Worm (Caenorhabditis elegans) whole organism, mixed stage, embryonic: ENCODE results near the gene lsy-12.

Source experiments
- blmp-1 ChIP-seq: fragments of 150-350 bp; optimal IDR thresholded peaks from 2 replicates; lab custom pipeline; 2014; ENCODE audit warnings: missing biosample characterization, missing genetic modification characterization
- ceh-43 ChIP-seq: fragments of 200-800 bp; sonication (Bioruptor generic); optimal IDR thresholded peaks from 2 replicates; lab custom pipeline; 2018; ENCODE audit warnings: mild to moderate bottlenecking, missing genetic modification characterization, moderate library complexity, missing compliant biosample characterization
- elt-1 ChIP-seq: sonication (generic microtip); optimal IDR thresholded peaks from 2 replicates; lab custom pipeline; 2017; ENCODE audit warnings: missing genetic modification characterization, mild to moderate bottlenecking, missing compliant biosample characterization, antibody characterized with exemption, moderate library complexity, borderline replicate concordance; ENCODE audit not compliant: insufficient read depth
- elt-3 ChIP-seq: fragments of 150-350 bp; optimal IDR thresholded peaks from 2 replicates; lab custom pipeline; 2014; ENCODE audit warnings: missing biosample characterization, missing genetic modification characterization
- mep-1 ChIP-seq: fragments of 150-350 bp; optimal IDR thresholded peaks from 2 replicates; lab custom pipeline; 2017; ENCODE audit warnings: missing biosample characterization, missing genetic modification reagents, missing genetic modification characterization, inconsistent platforms
- mls-2 ChIP-seq: sonication (generic microtip); optimal IDR thresholded peaks from 2 replicates; lab custom pipeline; 2016; ENCODE audit warnings: mild to moderate bottlenecking, missing genetic modification characterization, moderate library complexity, missing compliant biosample characterization
- nhr-12 ChIP-seq: fragments of 150-350 bp; optimal IDR thresholded peaks from 2 replicates; lab custom pipeline; 2014; ENCODE audit warnings: missing biosample characterization, missing genetic modification characterization
- nhr-237 ChIP-seq: fragments of 150-350 bp; optimal IDR thresholded peaks from 2 replicates; lab custom pipeline; 2014; ENCODE audit warnings: missing biosample characterization, missing genetic modification characterization
- snpc-4 ChIP-seq: fragments of 150-350 bp; optimal IDR thresholded peaks from 2 replicates; lab custom pipeline; 2014; ENCODE audit warnings: missing biosample characterization, missing genetic modification characterization
- tbx-8 ChIP-seq: fragments of 200-800 bp; sonication (Bioruptor generic); optimal IDR thresholded peaks from 2 replicates; lab custom pipeline; 2018; ENCODE audit warnings: mild to moderate bottlenecking, missing genetic modification characterization, moderate library complexity, missing compliant biosample characterization
- unc-39 ChIP-seq: fragments of 150-350 bp; optimal IDR thresholded peaks from 2 replicates; lab custom pipeline; 2014; ENCODE audit warnings: missing biosample characterization, missing genetic modification characterization
- ztf-11 ChIP-seq: fragments of 150-350 bp; optimal IDR thresholded peaks from 2 replicates; lab custom pipeline; 2014; ENCODE audit warnings: missing biosample characterization, missing genetic modification characterization

- TF ChIP-seq nhr-12 (tag; lab: Kevin White, UChicago) = no peak
- TF ChIP-seq blmp-1 (tag; lab: Kevin White, UChicago) = no peak
- no peak for TF ChIP-seq tbx-8 (GFP tag; lab: Kevin White, UChicago)
- no peak for TF ChIP-seq mls-2 (tag; lab: Kevin White, UChicago)
- no peak for TF ChIP-seq mep-1 (tag; lab: Kevin White, UChicago)
- no peak for TF ChIP-seq elt-3 (tag; lab: Kevin White, UChicago)
- no peak for TF ChIP-seq ceh-43
- no peak for TF ChIP-seq snpc-4 (tag; lab: Kevin White, UChicago)
- TF ChIP-seq nhr-237 (tag; lab: Kevin White, UChicago) = no peak
- no peak for TF ChIP-seq unc-39 (tag; lab: Kevin White, UChicago)
- TF ChIP-seq ztf-11 = no peak
- TF ChIP-seq elt-1 (tag; lab: Kevin White, UChicago) = no peak
Observed at ce11 chrV:9871339-9871738, 11.6 kb upstream of the lsy-12 start, which contains the start of gene srab-18.
